Fruit fly (Drosophila melanogaster): ENCODE measurements around the gene mbo.

The mbo gene

DNA sequence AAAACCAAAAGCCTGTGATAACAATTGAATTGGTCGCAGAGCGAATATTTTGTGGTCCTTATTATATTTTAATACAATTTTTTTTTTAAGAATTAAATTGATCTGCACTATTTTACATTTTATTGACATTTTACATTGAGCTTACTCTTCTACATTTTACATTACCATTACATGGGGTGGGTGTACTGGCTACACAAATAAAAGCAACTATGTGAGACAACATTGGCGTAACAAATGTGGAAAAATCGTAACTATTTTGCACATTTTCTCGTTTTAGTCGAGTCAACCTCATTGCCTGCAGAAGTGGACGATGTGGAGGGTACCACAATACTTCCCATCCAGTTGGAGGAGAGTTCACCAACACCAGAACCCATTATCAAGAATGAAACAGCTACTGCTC lies 28.3 kb downstream of the mbo start (continued):
- TF ChIP-seq CG6175 (GFP tag; IDR thresholded peaks at IDR 0.05) (no peak), Myb (GFP tag; optimal IDR thresholded peaks at IDR 0.05) (no peak), Mes4 (GFP tag; optimal IDR thresholded peaks at IDR 0.05) (no peak), sr (GFP tag; IDR thresholded peaks at IDR 0.05) (no peak), so (GFP tag; IDR thresholded peaks at IDR 0.05) (no peak), CG7963 (GFP tag; IDR thresholded peaks at IDR 0.05; ENCODE audit: partially characterized antibody) (no peak), CG5245 (GFP tag; optimal IDR thresholded peaks at IDR 0.05) (no peak), mld (GFP tag; IDR thresholded peaks at IDR 0.05; ENCODE audit: partially characterized antibody) (no peak), unpg (GFP tag; optimal IDR thresholded peaks at IDR 0.05) (no peak), CG16779 (GFP tag; IDR thresholded peaks at IDR 0.05) (no peak), Ptx1 (GFP tag; IDR thresholded peaks at IDR 0.05) (no peak), BtbVII (GFP tag; optimal IDR thresholded peaks at IDR 0.05) (no peak), Lhr (GFP tag; optimal IDR thresholded peaks at IDR 0.05) (peak; percentile 8), Dip3 (GFP tag; optimal IDR thresholded peaks at IDR 0.05) (no peak), gem (tag; optimal IDR thresholded peaks at IDR 0.05) (no peak), en (GFP tag; optimal IDR thresholded peaks at IDR 0.05) (no peak), bbx (GFP tag; IDR thresholded peaks at IDR 0.05; ENCODE audit: partially characterized antibody) (0 out of 2 replicates have a peak, but pooled peaks have one; percentile 10), az2 (GFP tag; optimal IDR thresholded peaks at IDR 0.05) (no peak), CG14965 (GFP tag; optimal IDR thresholded peaks at IDR 0.05; ENCODE audit: borderline replicate concordance) (no peak), CG13123 (GFP tag; optimal IDR thresholded peaks at IDR 0.05) (no peak), amos (GFP tag; IDR thresholded peaks at IDR 0.05; ENCODE audit: partially characterized antibody) (peak; percentile 71), eve (GFP tag; optimal IDR thresholded peaks at IDR 0.05) (no peak), CG2129 (GFP tag; IDR thresholded peaks at IDR 0.05; ENCODE audit: partially characterized antibody) (no peak), crp (GFP tag; optimal IDR thresholded peaks at IDR 0.05) (no peak), Drgx (GFP tag; IDR thresholded peaks at IDR 0.05) (no peak), caup (GFP tag; optimal IDR thresholded peaks at IDR 0.05; ENCODE audit: severe bottlenecking) (no peak), CG12071 (GFP tag; optimal IDR thresholded peaks at IDR 0.05) (no peak), ATbp (GFP tag; optimal IDR thresholded peaks at IDR 0.05) (no peak), CTCF (GFP tag; optimal IDR thresholded peaks at IDR 0.05) (peak; percentile 84), sens-2 (GFP tag; IDR thresholded peaks at IDR 0.05) (no peak), Lim3 (GFP tag; IDR thresholded peaks at IDR 0.05) (no peak), ato (GFP tag; IDR thresholded peaks at IDR 0.05; ENCODE audit: partially characterized antibody) (no peak), CG10209 (GFP tag; optimal IDR thresholded peaks at IDR 0.05) (no peak), Nf-YC (tag; optimal IDR thresholded peaks at IDR 0.05) (no peak), D19A (tag; optimal IDR thresholded peaks at IDR 0.05) (no peak), Hey (tag; optimal IDR thresholded peaks at IDR 0.05) (no peak), CG9817 (tag; optimal IDR thresholded peaks at IDR 0.05) (no peak), Ets97D (GFP tag; optimal IDR thresholded peaks at IDR 0.05) (no peak), CG11504 (tag; optimal IDR thresholded peaks at IDR 0.05) (peak; percentile 1), tgo (GFP tag; IDR thresholded peaks at IDR 0.05) (no peak), Scr (GFP tag; IDR thresholded peaks at IDR 0.05; ENCODE audit: partially characterized antibody) (peak; percentile 16; the same call in 1 of the 2 replicates), tup (GFP tag; optimal IDR thresholded peaks at IDR 0.05) (no peak), CG2116 (GFP tag; optimal IDR thresholded peaks at IDR 0.05) (peak; percentile 11), dan (GFP tag; IDR thresholded peaks at IDR 0.05) (no peak), Pdp1 (GFP tag; optimal IDR thresholded peaks at IDR 0.05) (peak in 1 of 2 experiments; percentile 13), CG6854 (GFP tag; optimal IDR thresholded peaks at IDR 0.05) (no peak), chn (GFP tag; optimal IDR thresholded peaks at IDR 0.05) (no peak)
